Fruit fly (Drosophila melanogaster) Kc167 (cell line): Measurements from ENCODE around the gene elB.

ENCODE experiments used
- h ChIP-seq: fragments of >200 bp; optimal IDR thresholded peaks from 3 replicates; lab custom pipeline; 2018; ENCODE audit warnings: missing external identifiers
- insv ChIP-seq: fragments of >200 bp; optimal IDR thresholded peaks from 3 replicates; lab custom pipeline; 2018; ENCODE audit warnings: missing external identifiers
- psq ChIP-seq: fragments of >200 bp; optimal IDR thresholded peaks from 2 replicates; lab custom pipeline; 2017; ENCODE audit warnings: missing external identifiers
- ttk ChIP-seq: sonication (Bioruptor generic); optimal IDR thresholded peaks from 2 replicates; lab custom pipeline; 2017; ENCODE audit warnings: missing external identifiers

DNA sequence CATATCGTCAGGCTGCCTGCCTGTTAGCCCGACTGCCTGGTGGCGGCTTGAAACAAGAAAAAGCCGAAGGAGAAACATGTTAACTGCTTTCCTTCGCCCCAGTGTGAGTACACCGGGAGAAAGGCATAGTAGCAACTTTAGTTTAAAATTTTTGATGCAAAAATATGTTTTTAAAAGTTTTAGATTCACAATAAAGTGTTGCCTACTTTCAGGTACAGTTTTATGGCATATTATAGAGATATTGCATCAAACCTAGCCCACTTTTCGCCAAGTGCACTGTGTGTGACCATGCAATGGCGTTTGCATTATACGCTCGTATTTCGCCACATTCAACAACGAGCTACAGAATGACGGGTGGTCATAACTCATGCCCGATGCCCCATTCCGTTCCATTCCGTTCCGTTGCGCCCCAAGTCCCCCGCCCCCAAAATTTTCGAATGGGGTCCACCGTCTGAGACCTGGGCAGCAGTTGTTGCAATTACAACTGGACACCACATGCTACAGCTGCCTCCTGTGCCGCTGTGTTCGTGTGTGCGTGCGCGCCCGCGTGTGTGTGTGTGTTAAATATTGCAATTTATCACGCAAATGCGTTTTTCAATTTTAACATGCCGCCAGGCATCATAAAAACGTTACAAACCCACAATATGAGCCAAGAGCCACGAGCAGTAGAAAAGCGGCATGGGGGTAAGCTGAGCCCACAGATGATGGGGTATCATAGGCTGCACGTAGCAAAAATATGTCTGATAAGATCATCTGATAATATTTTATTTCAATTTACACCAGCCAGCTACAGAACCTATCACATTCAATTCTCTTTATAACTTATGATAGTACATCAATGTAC is 39.2 kb downstream of the elB start:
- TF ChIP-seq psq = no peak
- TF ChIP-seq h (lab: Kevin White, UChicago) = no peak
- TF ChIP-seq insv (lab: Kevin White, UChicago) = no peak
- no peak for TF ChIP-seq ttk (lab: Kevin White, UChicago)
